Fruit fly (Drosophila melanogaster) whole organism, adult: ENCODE results near the gene NPFR.

Source experiments
- CG11617 ChIP-seq: fragments of 200-800 bp; sonication (Bioruptor generic); optimal IDR thresholded peaks from 2 replicates; lab custom pipeline; 2017; ENCODE audit warnings: mild to moderate bottlenecking, missing biosample characterization, missing genetic modification reagents, missing genetic modification characterization
- CG1620 ChIP-seq: fragments of 200-800 bp; sonication (Bioruptor generic); optimal IDR thresholded peaks from 2 replicates; lab custom pipeline; 2016; ENCODE audit warnings: missing biosample characterization, missing genetic modification characterization
- CG33017 ChIP-seq: fragments of 200-800 bp; sonication (Bioruptor generic); optimal IDR thresholded peaks from 2 replicates; lab custom pipeline; 2018; ENCODE audit warnings: missing biosample characterization, mild to moderate bottlenecking, missing genetic modification characterization, moderate library complexity
- CG5204 ChIP-seq: fragments of 200-800 bp; sonication (Bioruptor generic); optimal IDR thresholded peaks from 2 replicates; lab custom pipeline; 2016; ENCODE audit warnings: missing biosample characterization, missing genetic modification characterization
- CG7045 ChIP-seq: fragments of 200-800 bp; sonication (Bioruptor generic); optimal IDR thresholded peaks from 2 replicates; lab custom pipeline; 2017; ENCODE audit warnings: missing biosample characterization, mild to moderate bottlenecking, missing genetic modification characterization
- Clk ChIP-seq: fragments of 200-800 bp; sonication (Bioruptor generic); optimal IDR thresholded peaks from 2 replicates; lab custom pipeline; 2017; ENCODE audit warnings: missing biosample characterization, missing genetic modification characterization
- Hr96 ChIP-seq: fragments of 200-800 bp; sonication (Bioruptor generic); optimal IDR thresholded peaks from 2 replicates; lab custom pipeline; 2016; ENCODE audit warnings: missing biosample characterization, missing genetic modification characterization
- Mnt ChIP-seq: fragments of 200-800 bp; sonication (Bioruptor generic); optimal IDR thresholded peaks from 2 replicates; lab custom pipeline; 2016; ENCODE audit warnings: missing biosample characterization, mild to moderate bottlenecking, missing genetic modification characterization
- bab1 ChIP-seq: fragments of 200-800 bp; sonication (Bioruptor generic); optimal IDR thresholded peaks from 3 replicates; lab custom pipeline; 2019; ENCODE audit warnings: missing biosample characterization, mild to moderate bottlenecking, missing genetic modification characterization, moderate library complexity
- cic ChIP-seq: fragments of 200-800 bp; sonication (Bioruptor generic); optimal IDR thresholded peaks from 2 replicates; lab custom pipeline; 2017; ENCODE audit warnings: missing biosample characterization, mild to moderate bottlenecking, missing genetic modification characterization, moderate library complexity
- kay ChIP-seq: fragments of 200-800 bp; sonication (Bioruptor generic); peaks from one replicate; lab custom pipeline; 2016; ENCODE audit warnings: missing biosample characterization, missing genetic modification characterization, borderline replicate concordance
- ovo ChIP-seq: fragments of 200-800 bp; sonication (Bioruptor generic); optimal IDR thresholded peaks from 2 replicates; lab custom pipeline; 2016; ENCODE audit warnings: missing biosample characterization, missing genetic modification characterization
- pad ChIP-seq: fragments of 200-800 bp; sonication (Bioruptor generic); optimal IDR thresholded peaks from 3 replicates; lab custom pipeline; 2017; ENCODE audit warnings: missing biosample characterization, missing genetic modification characterization, mild to moderate bottlenecking, moderate library complexity, missing genetic modification reagents
- toe ChIP-seq: fragments of 200-800 bp; sonication (Bioruptor generic); optimal IDR thresholded peaks from 2 replicates; lab custom pipeline; 2016; ENCODE audit warnings: missing biosample characterization, missing genetic modification characterization

DNA sequence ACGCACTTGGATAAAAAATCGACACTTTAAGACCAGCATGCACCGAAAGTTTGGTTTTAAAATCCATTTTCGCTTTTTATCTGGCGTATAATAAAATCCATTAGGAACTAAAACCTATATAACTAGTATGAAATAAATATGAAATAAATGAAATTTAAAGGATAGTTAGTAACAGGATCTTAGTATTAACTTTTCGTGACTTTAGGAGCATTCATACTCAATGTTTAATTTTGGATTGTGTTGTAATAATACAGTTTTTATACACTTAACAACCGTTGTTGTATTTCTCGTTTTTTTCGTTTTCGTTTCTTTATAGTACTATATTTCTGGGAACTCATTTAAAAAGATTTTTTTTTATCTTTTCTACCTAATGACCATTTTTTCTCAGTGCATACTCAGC is 38.0 kb upstream of the NPFR start:
- TF ChIP-seq CG1620, result no peak
- no peak for TF ChIP-seq CG5204 (GFP tag; lab: Kevin White, UChicago)
- no peak for TF ChIP-seq pad
- TF ChIP-seq CG11617 (GFP tag; lab: Kevin White, UChicago), result no peak
- TF ChIP-seq cic (GFP tag; lab: Kevin White, UChicago), result no peak
- TF ChIP-seq CG7045, result no peak
- TF ChIP-seq kay, result no peak
- TF ChIP-seq ovo (GFP tag; lab: Kevin White, UChicago), result no peak
- TF ChIP-seq Clk, result no peak
- no peak for TF ChIP-seq toe (GFP tag; lab: Kevin White, UChicago)
- TF ChIP-seq Mnt, result no peak
- no peak for TF ChIP-seq Hr96
- no peak for TF ChIP-seq CG33017 (tag; lab: Kevin White, UChicago)
- TF ChIP-seq bab1, result no peak
